Fruit fly (Drosophila melanogaster) whole organism, pupa: Measurements from ENCODE around the gene CG32533.

Source experiments
- CG12605 ChIP-seq: fragments of 200-800 bp; sonication (Bioruptor generic); IDR thresholded peaks from 2 replicates; pipeline ENCODE4 v1.3.6; 2022; ENCODE audit warnings: missing biosample characterization, missing genetic modification characterization
- CG15710 ChIP-seq: fragments of 200-800 bp; sonication (Bioruptor generic); optimal IDR thresholded peaks from 2 replicates; lab custom pipeline; 2018; ENCODE audit warnings: missing biosample characterization, mild to moderate bottlenecking, missing genetic modification characterization, moderate library complexity
- CG17806 ChIP-seq: fragments of 200-800 bp; sonication (Bioruptor generic); optimal IDR thresholded peaks from 2 replicates; lab custom pipeline; 2018; ENCODE audit warnings: missing biosample characterization, mild to moderate bottlenecking, missing genetic modification characterization, moderate library complexity
- CG32121 ChIP-seq: fragments of 200-800 bp; sonication (Bioruptor generic); IDR thresholded peaks from 2 replicates; pipeline ENCODE4 v1.3.6; 2022; ENCODE audit warnings: missing biosample characterization, missing genetic modification characterization
- CG4496 ChIP-seq: fragments of 200-800 bp; sonication (Bioruptor generic); IDR thresholded peaks from 3 replicates; pipeline ENCODE4 v1.3.6; 2022; ENCODE audit warnings: missing biosample characterization, missing genetic modification characterization
- CG8301 ChIP-seq: fragments of 200-800 bp; sonication (Bioruptor generic); optimal IDR thresholded peaks from 2 replicates; lab custom pipeline; 2018; ENCODE audit warnings: missing biosample characterization, mild to moderate bottlenecking, missing genetic modification characterization
- EcR ChIP-seq: fragments of 200-800 bp; sonication (Bioruptor generic); optimal IDR thresholded peaks from 3 replicates; lab custom pipeline; 2019; ENCODE audit warnings: missing biosample characterization, missing genetic modification characterization, mild to moderate bottlenecking, moderate library complexity, missing genetic modification reagents
- Ets98B ChIP-seq: fragments of 200-800 bp; sonication (Bioruptor generic); IDR thresholded peaks from 2 replicates; pipeline ENCODE4 v1.3.6; 2022; ENCODE audit warnings: missing biosample characterization, missing genetic modification characterization
- Pif1A ChIP-seq: fragments of 200-800 bp; sonication (Bioruptor generic); optimal IDR thresholded peaks from 3 replicates; lab custom pipeline; 2016; ENCODE audit warnings: missing biosample characterization, missing genetic modification characterization
- fd96Ca ChIP-seq: fragments of 200-800 bp; sonication (Bioruptor generic); IDR thresholded peaks from 3 replicates; pipeline ENCODE4 v1.3.6; 2022; ENCODE audit warnings: missing biosample characterization, missing genetic modification characterization
- gl ChIP-seq: fragments of 200-800 bp; sonication (Bioruptor generic); optimal IDR thresholded peaks from 2 replicates; lab custom pipeline; 2018; ENCODE audit warnings: missing biosample characterization, mild to moderate bottlenecking, missing genetic modification characterization

DNA sequence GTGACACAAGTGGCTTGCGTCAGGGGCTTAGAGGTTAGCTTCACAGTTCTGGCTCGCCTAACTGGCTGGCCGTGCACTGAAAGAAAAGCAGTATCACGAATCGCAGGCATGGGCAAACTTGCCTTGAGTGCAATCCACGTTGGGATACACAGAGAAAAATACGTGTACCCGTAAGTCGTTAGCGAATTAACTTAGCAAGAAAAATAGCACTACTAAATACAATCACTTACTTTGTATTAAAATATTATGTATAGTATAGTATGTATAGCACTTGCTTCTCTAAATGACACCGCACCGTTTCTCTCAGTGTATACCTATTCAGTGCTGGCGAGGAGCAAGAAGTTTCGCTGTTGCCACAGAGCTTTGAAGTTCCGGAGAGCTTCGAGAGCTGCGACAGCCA is 26.1 kb downstream of the CG32533 start:
- 0 out of 3 replicates have a peak, but pooled peaks have one; percentile 15 for TF ChIP-seq fd96Ca (GFP tag; lab: Robert Waterston, UW)
- TF ChIP-seq Pif1A (GFP tag; lab: Kevin White, UChicago): no peak
- TF ChIP-seq gl (tag; lab: Kevin White, UChicago): no peak
- TF ChIP-seq Ets98B (GFP tag; lab: Robert Waterston, UW): no peak
- peak; percentile 30 for TF ChIP-seq CG8301 (tag; lab: Kevin White, UChicago)
- no peak for TF ChIP-seq CG4496 (GFP tag; lab: Robert Waterston, UW)
- TF ChIP-seq CG17806 (tag; lab: Kevin White, UChicago): peak; percentile 19
- TF ChIP-seq CG15710 (tag; lab: Kevin White, UChicago): peak; percentile 37
- TF ChIP-seq CG32121 (GFP tag; lab: Robert Waterston, UW): no peak
- no peak for TF ChIP-seq EcR (GFP tag; lab: Kevin White, UChicago)
- no peak for TF ChIP-seq CG12605 (GFP tag; lab: Robert Waterston, UW)
